Fruit fly (Drosophila melanogaster) whole organism, embryonic: Measurements from ENCODE around the gene udt.

Source experiments
- Asciz ChIP-seq: fragments of 200-800 bp; sonication (Bioruptor generic); optimal IDR thresholded peaks from 2 replicates; lab custom pipeline; 2017; ENCODE audit warnings: missing biosample characterization, mild to moderate bottlenecking, missing genetic modification characterization, missing genetic modification reagents
- Atf-2 ChIP-seq: fragments of 200-800 bp; sonication (Bioruptor generic); optimal IDR thresholded peaks from 2 replicates; lab custom pipeline; 2016; ENCODE audit warnings: missing biosample characterization, missing genetic modification characterization
- C15 ChIP-seq: fragments of 200-800 bp; sonication (Bioruptor generic); IDR thresholded peaks from 3 replicates; pipeline ENCODE4 v1.3.6; 2022; ENCODE audit warnings: missing biosample characterization, missing genetic modification characterization
- CG10267 ChIP-seq: fragments of 200-800 bp; sonication (Bioruptor generic); optimal IDR thresholded peaks from 2 replicates; lab custom pipeline; 2018; ENCODE audit warnings: missing biosample characterization, mild to moderate bottlenecking, missing genetic modification characterization, moderate library complexity
- CG11398 ChIP-seq: fragments of 200-800 bp; sonication (Bioruptor generic); optimal IDR thresholded peaks from 2 replicates; lab custom pipeline; 2016; ENCODE audit warnings: missing biosample characterization, missing genetic modification characterization
- CG14860 ChIP-seq: fragments of 200-800 bp; sonication (Bioruptor generic); IDR thresholded peaks from 3 replicates; pipeline ENCODE4 v1.3.6; 2022; ENCODE audit warnings: missing biosample characterization, missing genetic modification characterization; ENCODE audit not compliant: partially characterized antibody
- CG1647 ChIP-seq: fragments of 200-800 bp; sonication (Bioruptor generic); optimal IDR thresholded peaks from 3 replicates; lab custom pipeline; 2016; ENCODE audit warnings: missing biosample characterization, missing genetic modification characterization
- CG18599 ChIP-seq: fragments of 200-800 bp; sonication (Bioruptor generic); optimal IDR thresholded peaks from 3 replicates; lab custom pipeline; 2017; ENCODE audit warnings: missing biosample characterization, missing genetic modification characterization, mild to moderate bottlenecking, moderate library complexity, missing genetic modification reagents
- CG18619 ChIP-seq: fragments of 200-800 bp; sonication (Bioruptor generic); optimal IDR thresholded peaks from 3 replicates; lab custom pipeline; 2017; ENCODE audit warnings: missing biosample characterization, mild to moderate bottlenecking, missing genetic modification characterization
- CG2116 ChIP-seq: fragments of 200-800 bp; sonication (Bioruptor generic); optimal IDR thresholded peaks from 3 replicates; lab custom pipeline; 2018; ENCODE audit warnings: missing biosample characterization, mild to moderate bottlenecking, missing genetic modification characterization
- CG2875 ChIP-seq: fragments of 200-800 bp; sonication (Bioruptor generic); optimal IDR thresholded peaks from 2 replicates; lab custom pipeline; 2017; ENCODE audit warnings: missing biosample characterization, mild to moderate bottlenecking, missing genetic modification characterization, missing genetic modification reagents
- CG31224 ChIP-seq: fragments of 200-800 bp; sonication (Bioruptor generic); IDR thresholded peaks from 2 replicates; pipeline ENCODE4 v1.3.6; 2022; ENCODE audit warnings: missing biosample characterization, missing genetic modification characterization
- CG31365 ChIP-seq: fragments of 200-800 bp; sonication (Bioruptor generic); optimal IDR thresholded peaks from 2 replicates; lab custom pipeline; 2018; ENCODE audit warnings: missing biosample characterization, mild to moderate bottlenecking, missing genetic modification characterization
- CG34224 ChIP-seq: fragments of 200-800 bp; sonication (Bioruptor generic); IDR thresholded peaks from 3 replicates; pipeline ENCODE4 v1.3.6; 2022; ENCODE audit warnings: missing biosample characterization, missing genetic modification characterization; ENCODE audit not compliant: partially characterized antibody
- CG4282 ChIP-seq: fragments of 200-800 bp; sonication (Bioruptor generic); optimal IDR thresholded peaks from 2 replicates; lab custom pipeline; 2016; ENCODE audit warnings: missing biosample characterization, missing genetic modification characterization
- CG4328 ChIP-seq: fragments of 200-800 bp; sonication (Bioruptor generic); optimal IDR thresholded peaks from 3 replicates; lab custom pipeline; 2017; ENCODE audit warnings: missing biosample characterization, missing genetic modification reagents, missing genetic modification characterization
- CG7987 ChIP-seq: fragments of 200-800 bp; sonication (Bioruptor generic); optimal IDR thresholded peaks from 2 replicates; lab custom pipeline; 2018; ENCODE audit warnings: missing biosample characterization, mild to moderate bottlenecking, missing genetic modification characterization, moderate library complexity
- CG8281 ChIP-seq: fragments of 200-800 bp; sonication (Bioruptor generic); optimal IDR thresholded peaks from 2 replicates; lab custom pipeline; 2018; ENCODE audit warnings: missing biosample characterization, mild to moderate bottlenecking, missing genetic modification characterization, moderate library complexity
- CG8924 ChIP-seq: fragments of 200-800 bp; optimal IDR thresholded peaks from 3 replicates; lab custom pipeline; 2019; ENCODE audit warnings: missing biosample characterization, mild to moderate bottlenecking, missing genetic modification characterization, moderate library complexity
- CG9932 ChIP-seq: fragments of 200-800 bp; sonication (Bioruptor generic); IDR thresholded peaks from 2 replicates; pipeline ENCODE4 v1.3.6; 2022; ENCODE audit warnings: missing biosample characterization, missing genetic modification characterization
- D19A ChIP-seq: fragments of 200-800 bp; optimal IDR thresholded peaks from 3 replicates; lab custom pipeline; 2019; ENCODE audit warnings: missing biosample characterization, mild to moderate bottlenecking, missing genetic modification characterization, moderate library complexity
- Dref ChIP-seq: fragments of 200-800 bp; sonication (Bioruptor generic); IDR thresholded peaks from 2 replicates; pipeline ENCODE4 v1.3.6; 2022; ENCODE audit warnings: missing biosample characterization, missing genetic modification characterization
- Fer2 ChIP-seq: fragments of 200-800 bp; sonication (Bioruptor generic); optimal IDR thresholded peaks from 2 replicates; lab custom pipeline; 2018; ENCODE audit warnings: missing biosample characterization, mild to moderate bottlenecking, missing genetic modification characterization, moderate library complexity
- H2.0 ChIP-seq: fragments of 200-800 bp; sonication (Bioruptor generic); IDR thresholded peaks from 2 replicates; pipeline ENCODE4 v1.3.6; 2022; ENCODE audit warnings: missing biosample characterization, missing genetic modification characterization
- Hand ChIP-seq: fragments of 200-800 bp; sonication (Bioruptor generic); optimal IDR thresholded peaks from 2 replicates; lab custom pipeline; 2017; ENCODE audit warnings: mild to moderate bottlenecking, missing biosample characterization, missing genetic modification reagents, missing genetic modification characterization
- Hr51 ChIP-seq, 2 experiments: fragments of 200-800 bp; sonication (Bioruptor generic); optimal IDR thresholded peaks; 2 replicates in 1 of 2; 3 replicates in 1 of 2; lab custom pipeline; 2016 to 2018; ENCODE audit warnings: missing biosample characterization in 2 of 2, missing genetic modification characterization in 2 of 2, mild to moderate bottlenecking in 1 of 2, moderate library complexity in 1 of 2
- Lpt ChIP-seq: fragments of >200 bp; optimal IDR thresholded peaks from 2 replicates; lab custom pipeline; 2018; ENCODE audit warnings: missing biosample characterization, missing genetic modification characterization
- Med ChIP-seq: fragments of 200-800 bp; sonication (Bioruptor generic); peaks from one replicate; lab custom pipeline; 2016; ENCODE audit warnings: missing biosample characterization, missing genetic modification characterization, mild to moderate bottlenecking, inconsistent platforms, moderate library complexity
- Mes4 ChIP-seq: fragments of 200-800 bp; sonication (Bioruptor generic); optimal IDR thresholded peaks from 2 replicates; lab custom pipeline; 2016; ENCODE audit warnings: missing biosample characterization, missing genetic modification characterization
- NC2β ChIP-seq: fragments of 200-800 bp; sonication (Bioruptor generic); optimal IDR thresholded peaks from 2 replicates; lab custom pipeline; 2016; ENCODE audit warnings: missing biosample characterization, missing genetic modification characterization
- Poxn ChIP-seq: fragments of 200-800 bp; sonication (Bioruptor generic); IDR thresholded peaks from 2 replicates; pipeline ENCODE4 v1.3.6; 2022; ENCODE audit warnings: missing biosample characterization, missing genetic modification characterization
- YL-1 ChIP-seq: fragments of 200-800 bp; sonication (Bioruptor generic); optimal IDR thresholded peaks from 3 replicates; lab custom pipeline; 2017; ENCODE audit warnings: missing biosample characterization, mild to moderate bottlenecking, missing genetic modification characterization
- ato ChIP-seq: fragments of 200-800 bp; sonication (Bioruptor generic); IDR thresholded peaks from 2 replicates; pipeline ENCODE4 v1.3.6; 2022; ENCODE audit warnings: missing biosample characterization, missing genetic modification characterization; ENCODE audit not compliant: partially characterized antibody
- bab2 ChIP-seq: fragments of 200-800 bp; sonication (Bioruptor generic); optimal IDR thresholded peaks from 2 replicates; lab custom pipeline; 2016; ENCODE audit warnings: missing biosample characterization, missing genetic modification characterization
- dan ChIP-seq: fragments of 200-800 bp; sonication (Bioruptor generic); IDR thresholded peaks from 2 replicates; pipeline ENCODE4 v1.3.6; 2022; ENCODE audit warnings: missing biosample characterization, missing genetic modification characterization
- dimm ChIP-seq: fragments of 200-800 bp; sonication (Bioruptor generic); IDR thresholded peaks from 2 replicates; pipeline ENCODE4 v1.3.6; 2022; ENCODE audit warnings: missing biosample characterization, missing genetic modification characterization
- dm ChIP-seq: fragments of 200-800 bp; sonication (Bioruptor generic); optimal IDR thresholded peaks from 3 replicates; lab custom pipeline; 2016; ENCODE audit warnings: missing biosample characterization, missing genetic modification characterization
- dysf ChIP-seq: fragments of 200-800 bp; sonication (Bioruptor generic); IDR thresholded peaks from 3 replicates; pipeline ENCODE4 v1.3.6; 2022; ENCODE audit warnings: missing biosample characterization, missing genetic modification characterization
- gce ChIP-seq: fragments of 200-800 bp; sonication (Bioruptor generic); IDR thresholded peaks from 3 replicates; pipeline ENCODE4 v1.3.6; 2022; ENCODE audit warnings: missing biosample characterization, missing genetic modification characterization
- lab ChIP-seq: fragments of 200-800 bp; sonication (Bioruptor generic); optimal IDR thresholded peaks from 3 replicates; lab custom pipeline; 2017; ENCODE audit warnings: missing biosample characterization, missing genetic modification characterization, mild to moderate bottlenecking, moderate library complexity, missing genetic modification reagents
- lilli ChIP-seq: fragments of 200-800 bp; sonication (Bioruptor generic); optimal IDR thresholded peaks from 3 replicates; lab custom pipeline; 2016; ENCODE audit warnings: missing biosample characterization, missing genetic modification characterization
- oc ChIP-seq: fragments of 200-800 bp; sonication (Bioruptor generic); optimal IDR thresholded peaks from 2 replicates; lab custom pipeline; 2018; ENCODE audit warnings: missing biosample characterization, mild to moderate bottlenecking, missing genetic modification characterization, moderate library complexity
- odd ChIP-seq: fragments of 200-800 bp; sonication (Bioruptor generic); optimal IDR thresholded peaks from 2 replicates; lab custom pipeline; 2017; ENCODE audit warnings: missing biosample characterization, mild to moderate bottlenecking, missing genetic modification characterization
- salm ChIP-seq: fragments of 200-800 bp; sonication (Bioruptor generic); optimal IDR thresholded peaks from 2 replicates; lab custom pipeline; 2018; ENCODE audit warnings: missing biosample characterization, mild to moderate bottlenecking, missing genetic modification characterization
- sc ChIP-seq, 3 experiments: fragments of >200 bp in 2 of 3; fragments of 200-800 bp in 1 of 3; sonication (Bioruptor generic) in 1 of 3; optimal IDR thresholded peaks; 2 replicates in 2 of 3; 3 replicates in 1 of 3; lab custom pipeline; 2017; ENCODE audit warnings: mild to moderate bottlenecking in 1 of 3, missing biosample characterization in 1 of 3, missing genetic modification characterization in 1 of 3, missing genetic modification reagents in 1 of 3
- scrt ChIP-seq: fragments of 200-800 bp; sonication (Bioruptor generic); optimal IDR thresholded peaks from 2 replicates; lab custom pipeline; 2018; ENCODE audit warnings: missing biosample characterization, mild to moderate bottlenecking, missing genetic modification characterization, moderate library complexity
- shn ChIP-seq: fragments of 200-800 bp; sonication (Bioruptor generic); optimal IDR thresholded peaks from 3 replicates; lab custom pipeline; 2016; ENCODE audit warnings: missing biosample characterization, missing genetic modification characterization
- sisA ChIP-seq: fragments of 200-800 bp; sonication (Bioruptor generic); IDR thresholded peaks from 2 replicates; pipeline ENCODE4 v1.3.6; 2022; ENCODE audit warnings: missing biosample characterization, missing genetic modification characterization
- sna ChIP-seq: fragments of 200-800 bp; sonication (Bioruptor generic); IDR thresholded peaks from 2 replicates; pipeline ENCODE4 v1.3.6; 2022; ENCODE audit warnings: missing biosample characterization, missing genetic modification characterization; ENCODE audit not compliant: partially characterized antibody
- wdn ChIP-seq: fragments of 200-800 bp; sonication (Bioruptor generic); IDR thresholded peaks from 2 replicates; pipeline ENCODE4 v1.3.6; 2022; ENCODE audit warnings: missing biosample characterization, missing genetic modification characterization
- yki ChIP-seq: fragments of >200 bp; optimal IDR thresholded peaks from 3 replicates; lab custom pipeline; 2018

udt gene

dm6 chr3R:23729066-23729465 is 34.0 kb downstream of the udt start (continued):
- TF ChIP-seq Atf-2 (GFP tag; lab: Kevin White, UChicago), result no peak
- no peak for TF ChIP-seq CG9932
- TF ChIP-seq Med (GFP tag; lab: Kevin White, UChicago), result peak; percentile 87
- TF ChIP-seq CG11398 (GFP tag; lab: Kevin White, UChicago), result peak; percentile 29
- TF ChIP-seq YL-1 (GFP tag; lab: Kevin White, UChicago), result peak; percentile 23
- TF ChIP-seq CG4282 (GFP tag; lab: Kevin White, UChicago), result no peak
- TF ChIP-seq CG8924, result peak; percentile 17
- peak; percentile 42 for TF ChIP-seq Hand
- TF ChIP-seq wdn (GFP tag; lab: Robert Waterston, UW), result 0 out of 2 replicates have a peak, but pooled peaks have one; percentile 8
- TF ChIP-seq CG1647 (GFP tag; lab: Kevin White, UChicago), result no peak
- peak; percentile 37 for TF ChIP-seq CG31365 (tag; lab: Kevin White, UChicago)
- TF ChIP-seq dysf (GFP tag; lab: Robert Waterston, UW), result no peak
- no peak for TF ChIP-seq dan (GFP tag; lab: Robert Waterston, UW)
- TF ChIP-seq CG14860 (GFP tag; lab: Robert Waterston, UW), result no peak
- peak; percentile 54 for TF ChIP-seq CG18619 (GFP tag; lab: Kevin White, UChicago)
- TF ChIP-seq CG8281 (tag; lab: Kevin White, UChicago), result no peak
- TF ChIP-seq Lpt (GFP tag; lab: Kevin White, UChicago), result no peak
- no peak for TF ChIP-seq Mes4
- TF ChIP-seq gce (GFP tag; lab: Robert Waterston, UW), result peak; percentile 28; the same call in 1 of the 3 replicates
- TF ChIP-seq lab (GFP tag; lab: Kevin White, UChicago), result peak; percentile 87
- no peak for TF ChIP-seq sna (GFP tag; lab: Robert Waterston, UW)
- TF ChIP-seq dm (GFP tag; lab: Kevin White, UChicago), result no peak
- TF ChIP-seq CG2116 (GFP tag; lab: Kevin White, UChicago), result peak; percentile 2
- no peak for TF ChIP-seq D19A (tag; lab: Kevin White, UChicago)
- no peak for TF ChIP-seq sc (optimal IDR thresholded peaks at IDR 0.05; lab: Kevin White, UChicago)
- no peak for TF ChIP-seq sc (GFP tag; optimal IDR thresholded peaks at IDR 0.05; lab: Kevin White, UChicago)
- TF ChIP-seq CG4328 (GFP tag; lab: Kevin White, UChicago), result peak; percentile 54
- TF ChIP-seq shn, result no peak
- no peak for TF ChIP-seq lilli (GFP tag; lab: Kevin White, UChicago)
- no peak for TF ChIP-seq bab2 (GFP tag; lab: Kevin White, UChicago)
- TF ChIP-seq oc (tag; lab: Kevin White, UChicago), result no peak
- TF ChIP-seq dimm, result no peak
- TF ChIP-seq scrt, result peak; percentile 46
- no peak for TF ChIP-seq CG34224 (GFP tag; lab: Robert Waterston, UW)
- no peak for TF ChIP-seq ato (GFP tag; lab: Robert Waterston, UW)
- TF ChIP-seq odd (GFP tag; lab: Kevin White, UChicago), result peak; percentile 64
- TF ChIP-seq CG2875 (GFP tag; lab: Kevin White, UChicago), result no peak
- peak; percentile 24 for TF ChIP-seq Fer2
- TF ChIP-seq CG7987 (GFP tag; lab: Kevin White, UChicago), result peak; percentile 65
- TF ChIP-seq yki (lab: Kevin White, UChicago), result no peak
- no peak for TF ChIP-seq sisA
- TF ChIP-seq H2.0 (GFP tag; lab: Robert Waterston, UW), result no peak
- TF ChIP-seq salm (tag; lab: Kevin White, UChicago), result no peak
- peak; percentile 86 for TF ChIP-seq CG18599
- TF ChIP-seq C15 (GFP tag; lab: Robert Waterston, UW), result no peak
- TF ChIP-seq Hr51 (GFP tag; optimal IDR thresholded peaks at IDR 0.05; lab: Kevin White, UChicago), result peak in 1 of 2 experiments; percentile 12
- no peak for TF ChIP-seq CG10267
- TF ChIP-seq CG31224 (GFP tag; lab: Robert Waterston, UW), result no peak
- TF ChIP-seq Asciz (GFP tag; lab: Kevin White, UChicago), result peak; percentile 45
- no peak for TF ChIP-seq Dref (GFP tag; lab: Robert Waterston, UW)
- no peak for TF ChIP-seq Poxn (GFP tag; lab: Robert Waterston, UW)
- TF ChIP-seq NC2β (GFP tag; lab: Kevin White, UChicago), result no peak
